Worm (Caenorhabditis elegans) whole organism, mixed stage, embryonic: Measurements from ENCODE around the gene T24D5.2.

Experiments used
- M03D4.4 ChIP-seq: sonication (generic microtip); optimal IDR thresholded peaks from 2 replicates; lab custom pipeline; 2017; ENCODE audit warnings: mild to moderate bottlenecking, missing genetic modification characterization, missing compliant biosample characterization
- bed-3 ChIP-seq: fragments of 200-800 bp; sonication (Bioruptor generic); optimal IDR thresholded peaks from 3 replicates; lab custom pipeline; 2018; ENCODE audit warnings: mild to moderate bottlenecking, missing genetic modification characterization, moderate library complexity, missing compliant biosample characterization
- blmp-1 ChIP-seq: fragments of 150-350 bp; optimal IDR thresholded peaks from 2 replicates; lab custom pipeline; 2014; ENCODE audit warnings: missing biosample characterization, missing genetic modification characterization
- ceh-39 ChIP-seq: fragments of 150-350 bp; optimal IDR thresholded peaks from 2 replicates; lab custom pipeline; 2014; ENCODE audit warnings: missing biosample characterization, missing genetic modification characterization
- ceh-43 ChIP-seq: fragments of 200-800 bp; sonication (Bioruptor generic); optimal IDR thresholded peaks from 2 replicates; lab custom pipeline; 2018; ENCODE audit warnings: mild to moderate bottlenecking, missing genetic modification characterization, moderate library complexity, missing compliant biosample characterization
- ceh-83 ChIP-seq: fragments of 200-800 bp; sonication (Bioruptor generic); optimal IDR thresholded peaks from 2 replicates; lab custom pipeline; 2018; ENCODE audit warnings: mild to moderate bottlenecking, missing genetic modification characterization, missing compliant biosample characterization
- ces-1 ChIP-seq: fragments of 150-350 bp; optimal IDR thresholded peaks from 2 replicates; lab custom pipeline; 2014; ENCODE audit warnings: missing biosample characterization, missing genetic modification reagents, missing genetic modification characterization
- cnd-1 ChIP-seq: fragments of 200-800 bp; sonication (Bioruptor generic); optimal IDR thresholded peaks from 2 replicates; lab custom pipeline; 2018; ENCODE audit warnings: mild to moderate bottlenecking, missing genetic modification characterization, missing compliant biosample characterization
- drap-1 ChIP-seq: fragments of 200-800 bp; sonication (Bioruptor generic); optimal IDR thresholded peaks from 3 replicates; lab custom pipeline; 2018; ENCODE audit warnings: mild to moderate bottlenecking, missing genetic modification characterization, missing compliant biosample characterization
- elt-1 ChIP-seq: sonication (generic microtip); optimal IDR thresholded peaks from 2 replicates; lab custom pipeline; 2017; ENCODE audit warnings: missing genetic modification characterization, mild to moderate bottlenecking, missing compliant biosample characterization, antibody characterized with exemption, moderate library complexity, borderline replicate concordance; ENCODE audit not compliant: insufficient read depth
- elt-3 ChIP-seq: fragments of 150-350 bp; optimal IDR thresholded peaks from 2 replicates; lab custom pipeline; 2014; ENCODE audit warnings: missing biosample characterization, missing genetic modification characterization
- flh-1 ChIP-seq: fragments of 200-800 bp; sonication (Bioruptor generic); optimal IDR thresholded peaks from 2 replicates; lab custom pipeline; 2018; ENCODE audit warnings: mild to moderate bottlenecking, missing genetic modification characterization, moderate library complexity, missing compliant biosample characterization
- ham-2 ChIP-seq: fragments of 200-800 bp; sonication (Bioruptor generic); optimal IDR thresholded peaks from 2 replicates; lab custom pipeline; 2018; ENCODE audit warnings: mild to moderate bottlenecking, missing genetic modification characterization, missing compliant biosample characterization
- hlh-1 ChIP-seq: fragments of 150-350 bp; optimal IDR thresholded peaks from 2 replicates; lab custom pipeline; 2014; ENCODE audit warnings: missing biosample characterization, missing genetic modification reagents, missing genetic modification characterization
- lin-13 ChIP-seq: fragments of 150-350 bp; optimal IDR thresholded peaks from 2 replicates; lab custom pipeline; 2014; ENCODE audit warnings: missing biosample characterization, missing genetic modification characterization
- lin-32 ChIP-seq: fragments of 200-800 bp; sonication (Bioruptor generic); optimal IDR thresholded peaks from 2 replicates; lab custom pipeline; 2018; ENCODE audit warnings: mild to moderate bottlenecking, missing genetic modification characterization, missing compliant biosample characterization
- lsy-2 ChIP-seq: fragments of 150-350 bp; optimal IDR thresholded peaks from 2 replicates; lab custom pipeline; 2014; ENCODE audit warnings: missing biosample characterization, missing genetic modification characterization
- mab-5 ChIP-seq: fragments of 150-350 bp; optimal IDR thresholded peaks from 2 replicates; lab custom pipeline; 2014; ENCODE audit warnings: missing biosample characterization, missing genetic modification characterization
- mep-1 ChIP-seq: fragments of 150-350 bp; optimal IDR thresholded peaks from 2 replicates; lab custom pipeline; 2017; ENCODE audit warnings: missing biosample characterization, missing genetic modification reagents, missing genetic modification characterization, inconsistent platforms
- mls-2 ChIP-seq: sonication (generic microtip); optimal IDR thresholded peaks from 2 replicates; lab custom pipeline; 2016; ENCODE audit warnings: mild to moderate bottlenecking, missing genetic modification characterization, moderate library complexity, missing compliant biosample characterization
- nhr-12 ChIP-seq: fragments of 150-350 bp; optimal IDR thresholded peaks from 2 replicates; lab custom pipeline; 2014; ENCODE audit warnings: missing biosample characterization, missing genetic modification characterization
- nhr-2 ChIP-seq: fragments of 150-350 bp; optimal IDR thresholded peaks from 2 replicates; lab custom pipeline; 2014; ENCODE audit warnings: missing biosample characterization, missing genetic modification characterization
- nhr-237 ChIP-seq: fragments of 150-350 bp; optimal IDR thresholded peaks from 2 replicates; lab custom pipeline; 2014; ENCODE audit warnings: missing biosample characterization, missing genetic modification characterization
- nhr-28 ChIP-seq: fragments of 150-350 bp; optimal IDR thresholded peaks from 2 replicates; lab custom pipeline; 2014; ENCODE audit warnings: missing biosample characterization, missing genetic modification characterization
- nhr-76 ChIP-seq: sonication (generic microtip); optimal IDR thresholded peaks from 2 replicates; lab custom pipeline; 2017; ENCODE audit warnings: missing biosample characterization, missing genetic modification characterization
- pha-4 ChIP-seq: fragments of 150-350 bp; optimal IDR thresholded peaks from 2 replicates; lab custom pipeline; 2018; ENCODE audit warnings: missing biosample characterization, missing genetic modification reagents, missing genetic modification characterization
- sem-2 ChIP-seq: fragments of 200-800 bp; sonication (Bioruptor generic); optimal IDR thresholded peaks from 2 replicates; lab custom pipeline; 2018; ENCODE audit warnings: mild to moderate bottlenecking, missing genetic modification characterization, missing compliant biosample characterization
- snpc-4 ChIP-seq: fragments of 150-350 bp; optimal IDR thresholded peaks from 2 replicates; lab custom pipeline; 2014; ENCODE audit warnings: missing biosample characterization, missing genetic modification characterization
- sptf-1 ChIP-seq: sonication (generic microtip); optimal IDR thresholded peaks from 2 replicates; lab custom pipeline; 2017; ENCODE audit warnings: mild to moderate bottlenecking, missing genetic modification characterization, moderate library complexity, missing compliant biosample characterization
- tbx-8 ChIP-seq: fragments of 200-800 bp; sonication (Bioruptor generic); optimal IDR thresholded peaks from 2 replicates; lab custom pipeline; 2018; ENCODE audit warnings: mild to moderate bottlenecking, missing genetic modification characterization, moderate library complexity, missing compliant biosample characterization
- unc-120 ChIP-seq: sonication (generic microtip); optimal IDR thresholded peaks from 2 replicates; lab custom pipeline; 2017; ENCODE audit warnings: missing genetic modification characterization, missing compliant biosample characterization; ENCODE audit not compliant: poor library complexity, severe bottlenecking
- unc-39 ChIP-seq: fragments of 150-350 bp; optimal IDR thresholded peaks from 2 replicates; lab custom pipeline; 2014; ENCODE audit warnings: missing biosample characterization, missing genetic modification characterization
- unc-62 ChIP-seq: fragments of 150-350 bp; optimal IDR thresholded peaks from 2 replicates; lab custom pipeline; 2014; ENCODE audit warnings: missing biosample characterization, missing genetic modification reagents, missing genetic modification characterization
- zip-8 ChIP-seq: fragments of 150-350 bp; optimal IDR thresholded peaks from 2 replicates; lab custom pipeline; 2014; ENCODE audit warnings: missing biosample characterization, missing genetic modification characterization
- ztf-11 ChIP-seq: fragments of 150-350 bp; optimal IDR thresholded peaks from 2 replicates; lab custom pipeline; 2014; ENCODE audit warnings: missing biosample characterization, missing genetic modification characterization

The T24D5.2 gene

DNA sequence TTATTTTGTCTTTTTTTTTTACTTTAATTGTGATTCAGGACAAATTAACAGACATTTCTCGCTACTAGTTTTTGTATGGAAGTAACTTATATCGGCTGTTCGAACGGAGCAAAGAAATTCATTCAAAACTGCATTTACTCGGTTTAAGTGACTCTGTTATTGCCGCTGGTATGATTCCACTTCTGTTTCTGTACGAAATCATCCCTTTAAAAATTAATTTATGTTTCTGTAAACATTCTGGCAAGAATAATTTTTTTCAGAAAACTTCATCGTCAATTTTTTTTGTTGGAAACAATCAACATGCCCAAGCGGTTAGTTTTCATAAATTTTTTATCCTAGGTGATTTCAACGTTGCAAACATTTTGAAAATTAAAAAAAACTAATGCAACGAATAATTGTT lies 6.5 kb downstream of the T24D5.2 start, which contains the start of gene T24D5.3:
Gene T24D5.3, plus strand, starts transcription at position 301 of the 400 bp plus-strand sequence.
- TF ChIP-seq unc-39 (no peak), unc-62 (GFP tag; lab: Kevin White, UChicago) (no peak), flh-1 (no peak), snpc-4 (tag; lab: Kevin White, UChicago) (no peak), pha-4 (tag; lab: Kevin White, UChicago) (no peak), blmp-1 (no peak), sptf-1 (no peak), ztf-11 (no peak), lin-13 (no peak), nhr-2 (no peak), M03D4.4 (tag; lab: Kevin White, UChicago) (no peak), cnd-1 (tag; lab: Kevin White, UChicago) (no peak), tbx-8 (GFP tag; lab: Kevin White, UChicago) (no peak)
- TF ChIP-seq, all 35 proteins: peak for 0

DNA sequence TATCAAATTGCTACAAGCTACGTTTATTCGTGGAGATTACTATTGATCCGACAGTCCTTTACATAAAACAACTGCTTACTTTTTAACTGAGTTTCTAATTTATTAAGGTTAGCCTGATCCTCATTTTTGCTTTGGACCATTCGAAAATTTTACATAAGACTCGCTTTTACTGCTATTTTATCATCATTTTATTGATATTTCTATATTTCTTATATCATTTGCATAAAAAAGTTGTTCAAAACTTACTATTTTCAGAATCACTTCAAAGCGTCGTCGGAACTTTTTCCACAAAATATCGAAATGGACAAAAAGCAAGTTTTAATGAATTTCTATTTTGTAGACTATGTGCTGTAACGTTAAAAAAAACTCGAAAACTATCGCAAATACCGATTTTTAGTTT lies 11.8 kb downstream of the T24D5.2 start, which contains the start of gene T24D5.1:
Gene T24D5.1, plus strand, starts transcription at position 301 of the 400 bp plus-strand sequence.
- TF ChIP-seq unc-39 (no peak), pha-4 (tag; lab: Kevin White, UChicago) (no peak), nhr-237 (no peak), cnd-1 (tag; lab: Kevin White, UChicago) (no peak), ceh-83 (GFP tag; lab: Kevin White, UChicago) (no peak), M03D4.4 (tag; lab: Kevin White, UChicago) (no peak), mab-5 (tag; lab: Kevin White, UChicago) (no peak)

DNA sequence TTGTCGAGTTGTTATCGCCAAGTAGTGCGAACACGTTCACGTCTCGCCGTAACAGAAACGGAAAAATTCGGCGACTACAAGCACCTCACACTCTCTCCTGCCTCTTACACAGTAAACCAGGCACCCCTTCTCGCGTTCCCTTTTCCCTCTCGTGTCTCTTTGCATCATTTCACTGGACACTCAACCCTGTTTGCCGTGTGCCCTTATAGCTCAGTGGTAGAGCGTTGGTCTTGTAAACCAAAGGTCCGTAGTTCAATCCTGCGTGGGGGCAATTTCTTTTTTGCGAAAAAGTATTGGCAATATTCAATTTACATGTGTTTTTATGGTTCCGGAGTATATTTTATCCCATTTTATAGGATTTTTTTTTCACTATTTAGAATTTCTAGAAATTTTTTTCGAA lies 22.7 kb downstream of the T24D5.2 start:
- TF ChIP-seq ceh-43 (peak; percentile 87), nhr-237 (peak; percentile 5), lsy-2 (tag; lab: Kevin White, UChicago) (peak; percentile 31), ceh-83 (GFP tag; lab: Kevin White, UChicago) (peak; percentile 92), ztf-11 (no peak), mab-5 (tag; lab: Kevin White, UChicago) (no peak), nhr-2 (no peak), snpc-4 (tag; lab: Kevin White, UChicago) (no peak), blmp-1 (no peak), unc-62 (GFP tag; lab: Kevin White, UChicago) (peak; percentile 56), ceh-39 (tag; lab: Kevin White, UChicago) (peak; percentile 9), lin-32 (peak; percentile 85), unc-39 (no peak), sptf-1 (peak; percentile 97), M03D4.4 (tag; lab: Kevin White, UChicago) (peak; percentile 94), lin-13 (peak; percentile 77), drap-1 (GFP tag; lab: Kevin White, UChicago) (peak; percentile 94), elt-3 (no peak), pha-4 (tag; lab: Kevin White, UChicago) (peak; percentile 69), nhr-28 (tag; lab: Kevin White, UChicago) (peak; percentile 51), sem-2 (GFP tag; lab: Kevin White, UChicago) (peak; percentile 85), tbx-8 (GFP tag; lab: Kevin White, UChicago) (peak; percentile 76), hlh-1 (tag; lab: Kevin White, UChicago) (peak; percentile 34), mls-2 (tag; lab: Kevin White, UChicago) (peak; percentile 95), zip-8 (tag; lab: Kevin White, UChicago) (no peak), bed-3 (GFP tag; lab: Kevin White, UChicago) (peak; percentile 86), cnd-1 (tag; lab: Kevin White, UChicago) (peak; percentile 94), unc-120 (tag; lab: Kevin White, UChicago) (peak; percentile 93), ham-2 (GFP tag; lab: Kevin White, UChicago) (peak; percentile 89), mep-1 (tag; lab: Kevin White, UChicago) (peak; percentile 69), nhr-76 (tag; lab: Kevin White, UChicago) (no peak), ces-1 (GFP tag; lab: Kevin White, UChicago) (peak; percentile 61), elt-1 (tag; lab: Kevin White, UChicago) (no peak), nhr-12 (tag; lab: Kevin White, UChicago) (peak; percentile 8), flh-1 (peak; percentile 76)
